Fruit fly (Drosophila melanogaster): ENCODE measurements around the gene CG31626.

Gene CG31626

DNA sequence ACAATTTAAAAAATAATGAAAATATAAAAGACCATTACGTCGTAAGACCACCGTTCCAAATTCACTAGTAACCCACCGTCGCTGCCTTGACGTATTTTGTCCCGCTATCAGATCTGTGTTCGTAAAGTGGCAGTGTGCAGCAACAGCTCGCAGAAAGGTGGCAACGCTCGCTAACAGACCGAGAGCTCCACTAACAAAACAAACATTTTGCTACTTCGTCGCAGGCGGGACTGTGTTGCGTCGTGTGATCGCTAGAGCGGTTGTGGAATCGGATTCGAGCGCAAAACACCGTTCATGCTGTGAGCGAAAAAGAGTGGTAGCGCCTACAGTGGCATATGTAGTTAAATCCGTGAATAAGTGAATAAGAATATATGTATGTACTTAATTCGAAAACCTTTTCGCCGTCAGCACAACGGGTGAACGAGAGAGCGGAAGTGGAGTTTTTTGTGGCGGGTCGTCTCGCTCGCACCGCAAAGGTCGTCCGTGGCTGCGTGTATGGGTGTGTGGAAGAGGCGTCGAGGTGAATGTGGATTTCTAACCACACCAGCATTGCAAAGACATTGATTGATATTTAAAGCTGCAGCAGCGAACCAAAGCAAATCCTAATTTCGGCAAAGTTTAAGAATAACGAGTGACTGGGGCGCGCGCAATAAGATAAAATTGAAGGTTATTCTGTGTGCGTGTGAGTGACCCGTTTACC, 665 bp upstream of the CG31626 start, which contains the start of gene Hr39 (continued):
- no peak for TF ChIP-seq CG10979 (tag; optimal IDR thresholded peaks at IDR 0.05)
- TF ChIP-seq CG6272 (GFP tag; IDR thresholded peaks at IDR 0.05) = no peak
- no peak for TF ChIP-seq row (GFP tag; IDR thresholded peaks at IDR 0.05)
- TF ChIP-seq CG15073 (GFP tag; optimal IDR thresholded peaks at IDR 0.05) = no peak
- TF ChIP-seq CG17802 (tag; optimal IDR thresholded peaks at IDR 0.05) = peak; percentile 69
- no peak for TF ChIP-seq CG8765 (GFP tag; IDR thresholded peaks at IDR 0.05)
- TF ChIP-seq repo (GFP tag; optimal IDR thresholded peaks at IDR 0.05) = no peak
- no peak for TF ChIP-seq CG15696 (tag; optimal IDR thresholded peaks at IDR 0.05)
- TF ChIP-seq CG31388 (GFP tag; optimal IDR thresholded peaks at IDR 0.05) = no peak
- TF ChIP-seq Nf-YC (tag; optimal IDR thresholded peaks at IDR 0.05) = no peak
- TF ChIP-seq BtbVII (GFP tag; optimal IDR thresholded peaks at IDR 0.05) = peak; percentile 40
- peak; percentile 32 for TF ChIP-seq odd (GFP tag; optimal IDR thresholded peaks at IDR 0.05)
- no peak for TF ChIP-seq CG11504 (tag; optimal IDR thresholded peaks at IDR 0.05)
- peak; percentile 68 for TF ChIP-seq CG17186 (GFP tag; optimal IDR thresholded peaks at IDR 0.05)
- no peak for TF ChIP-seq CG3847 (GFP tag; IDR thresholded peaks at IDR 0.05)
- TF ChIP-seq sens-2 (GFP tag; IDR thresholded peaks at IDR 0.05) = no peak
- TF ChIP-seq MBD-R2 (GFP tag; IDR thresholded peaks at IDR 0.05) = no peak
- TF ChIP-seq unpg (GFP tag; optimal IDR thresholded peaks at IDR 0.05) = no peak
- peak; percentile 3 for TF ChIP-seq Sox100B (GFP tag; optimal IDR thresholded peaks at IDR 0.05)
- no peak for TF ChIP-seq CG43689 (GFP tag; IDR thresholded peaks at IDR 0.05)
- peak; percentile 73 for TF ChIP-seq CG2116 (GFP tag; optimal IDR thresholded peaks at IDR 0.05)
- no peak for TF ChIP-seq CG31441 (GFP tag; IDR thresholded peaks at IDR 0.05)
- no peak for TF ChIP-seq Neu2 (GFP tag; optimal IDR thresholded peaks at IDR 0.05; ENCODE audit: borderline replicate concordance)
- no peak for TF ChIP-seq D (optimal IDR thresholded peaks at IDR 0.05)
- TF ChIP-seq D (GFP tag; optimal IDR thresholded peaks at IDR 0.05) = no peak
- TF ChIP-seq CG4404 (GFP tag; IDR thresholded peaks at IDR 0.05) = no peak
- no peak for TF ChIP-seq CG1647 (GFP tag; optimal IDR thresholded peaks at IDR 0.05)
- TF ChIP-seq E2f2 (GFP tag; IDR thresholded peaks at IDR 0.05) = no peak
- TF ChIP-seq Asciz (GFP tag; optimal IDR thresholded peaks at IDR 0.05) = no peak
- TF ChIP-seq ab (GFP tag; optimal IDR thresholded peaks at IDR 0.05) = no peak
- TF ChIP-seq HmgD (GFP tag; optimal IDR thresholded peaks at IDR 0.05) = peak; percentile 34
- no peak for TF ChIP-seq bab2 (GFP tag; optimal IDR thresholded peaks at IDR 0.05)
- no peak for TF ChIP-seq gcm2 (GFP tag; optimal IDR thresholded peaks at IDR 0.05)
- TF ChIP-seq CG8281 (tag; optimal IDR thresholded peaks at IDR 0.05) = no peak
- peak; percentile 65 for TF ChIP-seq nmo (GFP tag; optimal IDR thresholded peaks at IDR 0.05)
- no peak for TF ChIP-seq z (GFP tag; IDR thresholded peaks at IDR 0.05)
- no peak for TF ChIP-seq CG8359 (GFP tag; optimal IDR thresholded peaks at IDR 0.05; ENCODE audit: borderline replicate concordance)
- no peak for TF ChIP-seq peb (GFP tag; IDR thresholded peaks at IDR 0.05)
- no peak for TF ChIP-seq CkIIα-i1 (GFP tag; IDR thresholded peaks at IDR 0.05)
- peak; percentile 9 for TF ChIP-seq CG6854 (GFP tag; optimal IDR thresholded peaks at IDR 0.05)
- no peak for TF ChIP-seq cas (GFP tag; IDR thresholded peaks at IDR 0.05)
- no peak for TF ChIP-seq ems (GFP tag; optimal IDR thresholded peaks at IDR 0.05)
- TF ChIP-seq grau (tag; optimal IDR thresholded peaks at IDR 0.05) = peak; percentile 5
- TF ChIP-seq CG33213 (GFP tag; optimal IDR thresholded peaks at IDR 0.05) = peak; percentile 30
- TF ChIP-seq CG33557 (GFP tag; optimal IDR thresholded peaks at IDR 0.05) = no peak
- TF ChIP-seq dmrt99B (tag; optimal IDR thresholded peaks at IDR 0.05) = no peak
- TF ChIP-seq CG6683 (GFP tag; optimal IDR thresholded peaks at IDR 0.05) = no peak
- no peak for TF ChIP-seq ken (GFP tag; IDR thresholded peaks at IDR 0.05)
- TF ChIP-seq CG13123 (GFP tag; optimal IDR thresholded peaks at IDR 0.05) = no peak
- peak; percentile 14 for TF ChIP-seq lilli (GFP tag; optimal IDR thresholded peaks at IDR 0.05)
- TF ChIP-seq NC2α (GFP tag; optimal IDR thresholded peaks at IDR 0.05) = peak; percentile 14

All from whole organism, embryonic.